Worm (Caenorhabditis elegans): Measurements from ENCODE around the gene F28C10.3.
A peak's percentile ranks its signal among the peaks of the same experiment; 100 is the strongest.
"Not testable (repeated sequence)": the region's sequence is repeated elsewhere in the genome, so short reads cannot be mapped to it uniquely, and the experiment has no call there.

DNA sequence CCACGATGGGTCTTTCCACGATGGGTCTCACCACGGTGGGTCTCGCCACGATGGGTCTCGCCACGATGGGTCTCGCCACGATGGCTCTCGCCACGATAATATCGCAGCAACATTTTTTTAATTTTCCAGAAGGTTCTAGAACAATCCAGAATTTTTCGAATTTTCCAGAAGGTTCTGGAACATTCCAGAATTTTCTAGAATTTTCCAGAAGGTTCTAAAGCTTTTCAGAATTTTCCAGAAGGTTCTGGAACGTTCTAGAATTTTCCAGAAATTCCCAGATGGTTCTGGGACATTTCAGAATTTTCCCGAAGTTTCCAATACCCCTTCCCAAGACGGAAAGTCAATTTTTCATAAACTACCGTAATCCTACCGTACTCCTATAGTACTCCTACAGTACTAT lies 18.9 kb downstream of the F28C10.3 start:
- not testable (repeated sequence) for TF ChIP-seq unc-130 (GFP tag; optimal IDR thresholded peaks at IDR 0.05); pha-4 (tag; optimal IDR thresholded peaks at IDR 0.05); Y95B8A.8 (GFP tag; IDR thresholded peaks at IDR 0.05); Y56A3A.18 (GFP tag; IDR thresholded peaks at IDR 0.05); ceh-40 (GFP tag; IDR thresholded peaks at IDR 0.05); ztf-18 (tag; optimal IDR thresholded peaks at IDR 0.05); nhr-80 (tag; optimal IDR thresholded peaks at IDR 0.05); Y53G8AR.9 (GFP tag; conservative IDR thresholded peaks at IDR 0.05); unc-62 (GFP tag; optimal IDR thresholded peaks at IDR 0.05); gei-17 (GFP tag; optimal IDR thresholded peaks at IDR 0.05); attf-6 (GFP tag; IDR thresholded peaks at IDR 0.05); ets-4 (GFP tag; optimal IDR thresholded peaks at IDR 0.05); lin-35 (GFP tag; optimal IDR thresholded peaks at IDR 0.05)
- TF ChIP-seq hsf-1 (GFP tag; IDR thresholded peaks at IDR 0.05), result peak; percentile 95

Measured in whole organism, young adult.